Worm (Caenorhabditis elegans) whole organism, L2 larva: ENCODE data around the gene pat-4.
"Not testable (repeated sequence)": the region's sequence is repeated elsewhere in the genome, so short reads cannot be mapped to it uniquely, and the experiment has no call there.

Experiments
- C34F6.9 ChIP-seq: fragments of 150-350 bp; optimal IDR thresholded peaks from 2 replicates; lab custom pipeline; 2014; ENCODE audit warnings: missing biosample characterization, missing genetic modification characterization
- F13H6.1 ChIP-seq: sonication (generic microtip); optimal IDR thresholded peaks from 2 replicates; lab custom pipeline; 2016; ENCODE audit warnings: missing genetic modification characterization, missing compliant biosample characterization
- R02D3.7 ChIP-seq: fragments of 150-350 bp; optimal IDR thresholded peaks from 2 replicates; lab custom pipeline; 2014; ENCODE audit warnings: missing biosample characterization, missing genetic modification characterization
- Y55F3AM.14 ChIP-seq: fragments of 200-800 bp; sonication (Bioruptor generic); optimal IDR thresholded peaks from 2 replicates; lab custom pipeline; 2018; ENCODE audit warnings: mild to moderate bottlenecking, missing genetic modification characterization, missing compliant biosample characterization
- ZK546.5 ChIP-seq: sonication (generic microtip); optimal IDR thresholded peaks from 2 replicates; lab custom pipeline; 2017; ENCODE audit warnings: missing biosample characterization, missing genetic modification characterization
- alr-1 ChIP-seq: fragments of 150-350 bp; optimal IDR thresholded peaks from 2 replicates; lab custom pipeline; 2014; ENCODE audit warnings: missing biosample characterization, missing genetic modification characterization
- ama-1 ChIP-seq: fragments of 150-350 bp; optimal IDR thresholded peaks from 2 replicates; lab custom pipeline; 2018; ENCODE audit warnings: inconsistent platforms
- blmp-1 ChIP-seq: sonication (generic microtip); optimal IDR thresholded peaks from 2 replicates; lab custom pipeline; 2017; ENCODE audit warnings: missing genetic modification characterization, mild to moderate bottlenecking, missing compliant biosample characterization, antibody characterized with exemption, moderate library complexity; ENCODE audit not compliant: insufficient read depth
- crh-2 ChIP-seq: sonication (generic microtip); optimal IDR thresholded peaks from 2 replicates; lab custom pipeline; 2017; ENCODE audit warnings: missing biosample characterization, missing genetic modification characterization
- dmd-4 ChIP-seq: sonication (generic microtip); optimal IDR thresholded peaks from 2 replicates; lab custom pipeline; 2017; ENCODE audit warnings: missing biosample characterization, missing genetic modification characterization
- egl-27 ChIP-seq: sonication (generic microtip); optimal IDR thresholded peaks from 3 replicates; lab custom pipeline; 2017; ENCODE audit warnings: missing biosample characterization, missing genetic modification reagents, missing genetic modification characterization
- elt-1 ChIP-seq: fragments of 150-350 bp; optimal IDR thresholded peaks from 2 replicates; lab custom pipeline; 2014; ENCODE audit warnings: missing biosample characterization, missing genetic modification characterization
- fos-1 ChIP-seq: fragments of 150-350 bp; optimal IDR thresholded peaks from 2 replicates; lab custom pipeline; 2014; ENCODE audit warnings: missing biosample characterization, missing genetic modification characterization
- gmeb-1 ChIP-seq: fragments of 150-350 bp; optimal IDR thresholded peaks from 2 replicates; lab custom pipeline; 2014; ENCODE audit warnings: missing biosample characterization, missing genetic modification characterization
- lin-11 ChIP-seq: fragments of 150-350 bp; sonication (generic microtip); optimal IDR thresholded peaks from 2 replicates; lab custom pipeline; 2014; ENCODE audit warnings: missing biosample characterization, missing genetic modification characterization, inconsistent platforms, mixed read lengths
- lin-13 ChIP-seq: fragments of 150-350 bp; optimal IDR thresholded peaks from 2 replicates; lab custom pipeline; 2014; ENCODE audit warnings: missing biosample characterization, missing genetic modification reagents, missing genetic modification characterization
- lin-39 ChIP-seq: fragments of 150-350 bp; optimal IDR thresholded peaks from 2 replicates; lab custom pipeline; 2014; ENCODE audit warnings: missing biosample characterization, missing genetic modification reagents, missing genetic modification characterization
- lsy-2 ChIP-seq, 2 experiments: fragments of 150-350 bp in 1 of 2; sonication (generic microtip) in 1 of 2; optimal IDR thresholded peaks; 2 replicates each; lab custom pipeline; 2014 to 2017; ENCODE audit warnings: missing biosample characterization in 2 of 2, missing genetic modification characterization in 2 of 2
- mab-5 ChIP-seq: fragments of 150-350 bp; optimal IDR thresholded peaks from 2 replicates; lab custom pipeline; 2014; ENCODE audit warnings: missing biosample characterization, missing genetic modification characterization
- mbf-1 ChIP-seq: sonication (generic microtip); optimal IDR thresholded peaks from 2 replicates; lab custom pipeline; 2017; ENCODE audit warnings: missing biosample characterization, missing genetic modification characterization
- mdl-1 ChIP-seq, 2 experiments: fragments of 150-350 bp in 1 of 2; sonication (generic microtip) in 1 of 2; optimal IDR thresholded peaks; 2 replicates each; lab custom pipeline; 2017; ENCODE audit warnings: missing biosample characterization in 2 of 2, missing genetic modification characterization in 2 of 2
- nhr-10 ChIP-seq: sonication (generic microtip); optimal IDR thresholded peaks from 2 replicates; lab custom pipeline; 2017; ENCODE audit warnings: missing biosample characterization, missing genetic modification characterization
- nhr-11 ChIP-seq: fragments of 150-350 bp; optimal IDR thresholded peaks from 2 replicates; lab custom pipeline; 2014; ENCODE audit warnings: missing biosample characterization, missing genetic modification characterization
- nhr-12 ChIP-seq: fragments of 150-350 bp; optimal IDR thresholded peaks from 2 replicates; lab custom pipeline; 2014; ENCODE audit warnings: missing biosample characterization, missing genetic modification characterization
- nhr-129 ChIP-seq: fragments of 150-350 bp; optimal IDR thresholded peaks from 2 replicates; lab custom pipeline; 2014; ENCODE audit warnings: missing biosample characterization, missing genetic modification characterization
- nhr-21 ChIP-seq: fragments of 150-350 bp; optimal IDR thresholded peaks from 2 replicates; lab custom pipeline; 2014; ENCODE audit warnings: missing biosample characterization, missing genetic modification characterization
- nhr-23 ChIP-seq: fragments of 150-350 bp; optimal IDR thresholded peaks from 2 replicates; lab custom pipeline; 2014; ENCODE audit warnings: missing biosample characterization, missing genetic modification reagents, missing genetic modification characterization
- nhr-237 ChIP-seq: fragments of 150-350 bp; optimal IDR thresholded peaks from 2 replicates; lab custom pipeline; 2014; ENCODE audit warnings: missing biosample characterization, missing genetic modification characterization
- nhr-25 ChIP-seq: fragments of 150-350 bp; sonication (generic microtip); optimal IDR thresholded peaks from 3 replicates; lab custom pipeline; 2014; ENCODE audit warnings: missing biosample characterization, missing genetic modification characterization
- nhr-6 ChIP-seq: fragments of 150-350 bp; optimal IDR thresholded peaks from 2 replicates; lab custom pipeline; 2014; ENCODE audit warnings: missing biosample characterization, missing genetic modification characterization
- nhr-77 ChIP-seq: fragments of 150-350 bp; optimal IDR thresholded peaks from 2 replicates; lab custom pipeline; 2014; ENCODE audit warnings: missing biosample characterization, missing genetic modification characterization
- peb-1 ChIP-seq: fragments of 150-350 bp; optimal IDR thresholded peaks from 2 replicates; lab custom pipeline; 2014; ENCODE audit warnings: missing biosample characterization, missing genetic modification characterization
- sma-9 ChIP-seq, 2 experiments: fragments of 150-350 bp in 1 of 2; sonication (generic microtip) in 1 of 2; optimal IDR thresholded peaks; 2 replicates each; lab custom pipeline; 2014 to 2016; ENCODE audit warnings: missing genetic modification characterization in 2 of 2, mild to moderate bottlenecking in 1 of 2, missing biosample characterization in 1 of 2, missing compliant biosample characterization in 1 of 2, missing genetic modification reagents in 1 of 2, moderate library complexity in 1 of 2
- snpc-4 ChIP-seq: fragments of 150-350 bp; optimal IDR thresholded peaks from 2 replicates; lab custom pipeline; 2014; ENCODE audit warnings: missing biosample characterization, missing genetic modification characterization
- unc-39 ChIP-seq: fragments of 150-350 bp; optimal IDR thresholded peaks from 2 replicates; lab custom pipeline; 2014; ENCODE audit warnings: missing biosample characterization, missing genetic modification characterization
- unc-55 ChIP-seq: fragments of 150-350 bp; sonication (generic microtip); optimal IDR thresholded peaks from 3 replicates; lab custom pipeline; 2014; ENCODE audit warnings: missing biosample characterization, missing genetic modification reagents, missing genetic modification characterization
- unc-62 ChIP-seq: fragments of 150-350 bp; optimal IDR thresholded peaks from 2 replicates; lab custom pipeline; 2014; ENCODE audit warnings: missing biosample characterization, missing genetic modification reagents, missing genetic modification characterization
- zag-1 ChIP-seq: fragments of 150-350 bp; optimal IDR thresholded peaks from 2 replicates; lab custom pipeline; 2014; ENCODE audit warnings: missing biosample characterization, missing genetic modification characterization
- ztf-1 ChIP-seq: fragments of 200-800 bp; sonication (Bioruptor generic); conservative IDR thresholded peaks from 2 replicates; pipeline ENCODE4 v1.3.6; 2022; ENCODE audit warnings: missing genetic modification characterization, missing compliant biosample characterization
- ztf-11 ChIP-seq: sonication (generic microtip); optimal IDR thresholded peaks from 2 replicates; lab custom pipeline; 2017; ENCODE audit warnings: missing biosample characterization, missing genetic modification characterization
- ztf-4 ChIP-seq: fragments of 150-350 bp; optimal IDR thresholded peaks from 2 replicates; lab custom pipeline; 2014; ENCODE audit warnings: missing biosample characterization, missing genetic modification characterization

Gene pat-4

ce11 chrIII:117857-118256, 23.2 kb upstream of the pat-4 start:
- TF ChIP-seq nhr-6 (tag; lab: Kevin White, UChicago) (no peak), C34F6.9 (tag; lab: Kevin White, UChicago) (no peak), blmp-1 (tag; lab: Kevin White, UChicago) (no peak), mab-5 (no peak), unc-39 (tag; lab: Kevin White, UChicago) (no peak), unc-55 (GFP tag; lab: Kevin White, UChicago) (no peak), lin-39 (tag; lab: Kevin White, UChicago) (no peak), nhr-23 (no peak), ztf-4 (tag; lab: Kevin White, UChicago) (no peak)

ce11 chrIII:117210-117609, 22.6 kb upstream of the pat-4 start, which contains the start of gene C29F9.5:
TSS of gene C29F9.5 (plus strand) at chrIII:117510.
- no peak for TF ChIP-seq elt-1 (tag; lab: Kevin White, UChicago)
- TF ChIP-seq snpc-4 (tag; lab: Kevin White, UChicago), result no peak
- TF ChIP-seq crh-2 (tag; lab: Kevin White, UChicago), result no peak
- no peak for TF ChIP-seq egl-27
- TF ChIP-seq lin-13 (GFP tag; lab: Kevin White, UChicago), result no peak
- no peak for TF ChIP-seq gmeb-1
- TF ChIP-seq mdl-1 (tag; optimal IDR thresholded peaks at IDR 0.05; lab: Kevin White, UChicago), result no peak
- no peak for TF ChIP-seq nhr-11 (tag; lab: Kevin White, UChicago)
- no peak for TF ChIP-seq peb-1
- TF ChIP-seq nhr-237 (tag; lab: Kevin White, UChicago), result no peak
- no peak for TF ChIP-seq alr-1 (tag; lab: Kevin White, UChicago)
- TF ChIP-seq lin-11, result no peak
- no peak for TF ChIP-seq lin-39 (tag; lab: Kevin White, UChicago)
- TF ChIP-seq unc-55 (GFP tag; lab: Kevin White, UChicago), result no peak
- TF ChIP-seq mbf-1, result no peak
- TF ChIP-seq nhr-12 (tag; lab: Kevin White, UChicago), result no peak
- TF ChIP-seq nhr-10 (tag; lab: Kevin White, UChicago), result no peak
- TF ChIP-seq Y55F3AM.14 (GFP tag; lab: Kevin White, UChicago), result no peak
- no peak for TF ChIP-seq zag-1 (tag; lab: Kevin White, UChicago)

- no peak for TF ChIP-seq dmd-4
- TF ChIP-seq unc-62 (GFP tag; lab: Kevin White, UChicago), result no peak
- no peak for TF ChIP-seq R02D3.7 (tag; lab: Kevin White, UChicago)
- no peak for TF ChIP-seq ZK546.5 (tag; lab: Kevin White, UChicago)
- TF ChIP-seq mdl-1 (tag; optimal IDR thresholded peaks at IDR 0.05; lab: Kevin White, UChicago), result no peak
- no peak for TF ChIP-seq nhr-21
- no peak for TF ChIP-seq ama-1 (lab: Kevin White, UChicago)
- TF ChIP-seq lin-13 (GFP tag; lab: Kevin White, UChicago), result no peak
- TF ChIP-seq nhr-23, result no peak
- no peak for TF ChIP-seq ztf-1 (GFP tag; lab: Robert Waterston, UW)
These were observed 20.0 kb upstream of the pat-4 start, which contains the start of gene C29F9.6 for ce11 chrIII:114603-115002. TSS of gene C29F9.6 (plus strand) at chrIII:114903.

ce11 chrIII:98822-99221, 4.2 kb upstream of the pat-4 start, which contains the start of gene C29F9.9:
TSS of gene C29F9.9 (minus strand) at chrIII:98922.
- not testable (repeated sequence) for TF ChIP-seq lin-13 (GFP tag; lab: Kevin White, UChicago); peb-1; R02D3.7 (tag; lab: Kevin White, UChicago)

ce11 chrIII:97018-97417, 2.4 kb upstream of the pat-4 start, which contains the start of gene C29F9.8:
TSS of gene C29F9.8 (minus strand) at chrIII:97118.
- not testable (repeated sequence) for TF ChIP-seq Y55F3AM.14 (GFP tag; lab: Kevin White, UChicago); fos-1; zag-1 (tag; lab: Kevin White, UChicago)

ce11 chrIII:96196-96595, 1.6 kb upstream of the pat-4 start:
- TF ChIP-seq unc-55 (GFP tag; lab: Kevin White, UChicago) (peak; percentile 24), C34F6.9 (tag; lab: Kevin White, UChicago) (peak; percentile 20), ama-1 (lab: Kevin White, UChicago) (no peak), nhr-25 (tag; lab: Kevin White, UChicago) (no peak), crh-2 (tag; lab: Kevin White, UChicago) (peak; percentile 36), F13H6.1 (peak; percentile 63), nhr-129 (tag; lab: Kevin White, UChicago) (peak; percentile 50), ztf-11 (no peak), sma-9 (GFP tag; optimal IDR thresholded peaks at IDR 0.05; lab: Kevin White, UChicago) (peak; percentile 35), sma-9 (tag; optimal IDR thresholded peaks at IDR 0.05; lab: Kevin White, UChicago) (no peak), lin-13 (GFP tag; lab: Kevin White, UChicago) (peak; percentile 16), mab-5 (peak; percentile 16), nhr-77 (tag; lab: Kevin White, UChicago) (no peak), Y55F3AM.14 (GFP tag; lab: Kevin White, UChicago) (no peak), lsy-2 (tag; optimal IDR thresholded peaks at IDR 0.05; lab: Kevin White, UChicago) (peak; percentile 20 to 54), blmp-1 (tag; lab: Kevin White, UChicago) (no peak), nhr-21 (no peak), lin-11 (no peak)
